Fruit fly (Drosophila melanogaster) whole organism, adult: ENCODE measurements around the gene CG14321.

ENCODE experiments used
- CG1620 ChIP-seq: fragments of 200-800 bp; sonication (Bioruptor generic); optimal IDR thresholded peaks from 2 replicates; lab custom pipeline; 2016; ENCODE audit warnings: missing biosample characterization, missing genetic modification characterization
- Crg-1 ChIP-seq: fragments of 200-800 bp; sonication (Bioruptor generic); optimal IDR thresholded peaks from 2 replicates; lab custom pipeline; 2016; ENCODE audit warnings: missing biosample characterization, missing genetic modification characterization
- Mnt ChIP-seq: fragments of 200-800 bp; sonication (Bioruptor generic); optimal IDR thresholded peaks from 2 replicates; lab custom pipeline; 2016; ENCODE audit warnings: missing biosample characterization, mild to moderate bottlenecking, missing genetic modification characterization
- cic ChIP-seq: fragments of 200-800 bp; sonication (Bioruptor generic); optimal IDR thresholded peaks from 2 replicates; lab custom pipeline; 2017; ENCODE audit warnings: missing biosample characterization, mild to moderate bottlenecking, missing genetic modification characterization, moderate library complexity
- ovo ChIP-seq: fragments of 200-800 bp; sonication (Bioruptor generic); optimal IDR thresholded peaks from 2 replicates; lab custom pipeline; 2016; ENCODE audit warnings: missing biosample characterization, missing genetic modification characterization
- tj ChIP-seq: fragments of 200-800 bp; sonication (Bioruptor generic); optimal IDR thresholded peaks from 3 replicates; lab custom pipeline; 2017; ENCODE audit warnings: missing biosample characterization, mild to moderate bottlenecking, missing genetic modification characterization, moderate library complexity
- toe ChIP-seq: fragments of 200-800 bp; sonication (Bioruptor generic); optimal IDR thresholded peaks from 2 replicates; lab custom pipeline; 2016; ENCODE audit warnings: missing biosample characterization, missing genetic modification characterization

DNA sequence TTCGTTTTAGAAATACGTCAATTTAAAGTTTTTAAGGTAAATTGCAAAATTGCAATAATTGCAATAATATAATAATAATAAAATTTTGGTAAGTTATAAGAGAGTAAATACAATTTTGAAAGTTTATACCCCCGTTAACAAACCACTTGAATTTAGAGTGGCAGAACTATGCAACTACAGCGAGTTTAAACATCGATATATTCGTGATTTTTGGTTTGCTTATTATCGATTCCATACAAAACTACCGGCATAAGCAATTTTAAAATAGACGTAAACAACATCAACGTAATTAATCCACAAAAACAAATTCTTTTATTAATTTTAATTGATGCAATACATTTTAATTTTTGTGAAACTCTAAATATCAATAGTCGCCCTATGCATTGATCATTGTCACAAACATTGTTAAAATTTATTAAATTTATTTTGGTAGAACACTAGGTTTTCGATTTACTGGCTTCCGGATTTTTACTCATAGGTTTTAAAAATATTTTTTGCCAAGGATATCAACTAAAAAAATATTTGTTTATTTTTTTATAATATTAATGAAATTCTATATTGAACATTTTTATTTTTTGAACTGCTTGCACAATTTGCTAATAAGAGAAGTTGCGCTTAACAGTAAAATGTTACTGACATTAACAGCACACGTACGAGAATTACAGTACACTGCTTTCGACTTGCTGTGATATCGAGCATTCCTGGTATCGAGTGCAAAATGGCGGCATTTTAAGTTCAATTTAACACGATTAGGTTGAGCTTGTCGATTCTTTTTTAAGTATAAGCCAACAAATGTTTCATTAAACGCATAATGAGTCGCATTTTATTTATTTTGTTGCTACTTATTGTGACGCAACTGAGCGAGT is 14.4 kb upstream of the CG14321 start, which contains the start of gene Pxt:
- TF ChIP-seq toe (no peak), ovo (GFP tag; lab: Kevin White, UChicago) (no peak), tj (GFP tag; lab: Kevin White, UChicago) (peak; percentile 83), CG1620 (GFP tag; lab: Kevin White, UChicago) (no peak), Crg-1 (GFP tag; lab: Kevin White, UChicago) (no peak), cic (GFP tag; lab: Kevin White, UChicago) (no peak), Mnt (GFP tag; lab: Kevin White, UChicago) (no peak)
